Fruit fly (Drosophila melanogaster) whole organism: ENCODE measurements around the gene Tk.

Source experiments
- EcR ChIP-seq, 2 experiments: fragments of >200 bp; optimal IDR thresholded peaks; 2 replicates each; lab custom pipeline; 2017; ENCODE audit warnings: missing biosample characterization in 2 of 2, missing genetic modification characterization in 2 of 2, missing genetic modification reagents in 2 of 2
- pan ChIP-seq: fragments of >200 bp; optimal IDR thresholded peaks from 2 replicates; lab custom pipeline; 2017
- usp ChIP-seq: fragments of >200 bp; optimal IDR thresholded peaks from 2 replicates; lab custom pipeline; 2017; ENCODE audit warnings: missing biosample characterization, missing genetic modification characterization, mixed read lengths

- TF ChIP-seq usp (GFP tag; lab: Kevin White, UChicago) = no peak
- no peak for TF ChIP-seq EcR (GFP tag; optimal IDR thresholded peaks at IDR 0.05; lab: Kevin White, UChicago)
- no peak for TF ChIP-seq pan (lab: Kevin White, UChicago)
Measured at dm6 chr3R:11974631-11975030, 30.6 kb downstream of the Tk start, which contains the start of gene Tango9.
